Fruit fly (Drosophila melanogaster) whole organism, prepupa: ENCODE data around the gene Phf5a.

Source experiments
- CG3032 ChIP-seq: fragments of 200-800 bp; optimal IDR thresholded peaks from 2 replicates; lab custom pipeline; 2019; ENCODE audit warnings: missing biosample characterization, mild to moderate bottlenecking, missing genetic modification characterization, moderate library complexity
- Sox15 ChIP-seq: fragments of 200-800 bp; sonication (Bioruptor generic); optimal IDR thresholded peaks from 3 replicates; lab custom pipeline; 2016; ENCODE audit warnings: missing biosample characterization, missing genetic modification characterization

DNA sequence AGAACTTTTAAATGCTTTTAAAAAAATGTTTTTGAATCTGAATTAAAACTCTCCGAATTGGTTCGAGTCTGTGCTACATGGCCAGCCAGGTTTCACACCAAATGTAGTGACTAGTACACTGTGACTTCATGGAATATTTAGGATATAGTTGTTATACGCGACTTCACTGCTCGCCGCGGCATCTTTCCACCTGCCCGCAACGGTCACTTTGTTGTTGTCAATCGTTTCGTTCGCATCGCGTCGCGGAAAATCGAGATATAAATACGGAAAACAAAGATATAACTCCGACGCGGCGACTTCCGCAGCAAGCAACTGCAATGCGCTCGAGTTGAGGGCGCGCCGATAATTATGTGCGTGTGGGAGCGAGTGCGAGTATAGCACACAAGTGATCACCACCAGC lies 7.8 kb upstream of the Phf5a start, which contains the start of gene CG31637:
- TF ChIP-seq CG3032 (tag; lab: Kevin White, UChicago) (peak; percentile 18), Sox15 (GFP tag; lab: Kevin White, UChicago) (no peak)
